Worm (Caenorhabditis elegans): ENCODE data around the gene smf-1.

The smf-1 gene

DNA sequence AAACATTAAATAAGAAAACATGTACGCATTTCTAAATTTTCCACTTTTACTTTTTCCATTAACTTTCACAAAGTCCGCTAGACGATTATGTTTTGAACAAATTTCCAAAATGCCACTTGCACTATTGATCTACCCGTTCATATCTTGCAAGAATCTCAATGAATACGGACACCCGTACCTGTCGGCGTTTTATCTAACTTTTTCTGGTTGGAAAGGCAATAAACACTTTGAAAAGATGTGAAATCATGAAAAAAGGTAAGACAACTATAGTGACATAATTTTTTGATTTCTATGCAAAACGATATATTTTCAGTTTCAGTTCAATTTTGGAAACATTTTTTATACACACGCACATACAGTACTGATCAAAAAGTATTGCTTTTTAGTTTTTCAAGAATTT lies 51.1 kb downstream of the smf-1 start:
- TF ChIP-seq hmg-4 (GFP tag; optimal IDR thresholded peaks at IDR 0.05) = no peak
- no peak for TF ChIP-seq ets-7 (tag; optimal IDR thresholded peaks at IDR 0.05)
- no peak for TF ChIP-seq aly-1 (tag; optimal IDR thresholded peaks at IDR 0.05)
- no peak for TF ChIP-seq B0310.2 (tag; optimal IDR thresholded peaks at IDR 0.05)
- TF ChIP-seq F13C5.2 (tag; optimal IDR thresholded peaks at IDR 0.05) = no peak
- TF ChIP-seq flt-1 (GFP tag; IDR thresholded peaks at IDR 0.05) = no peak
- no peak for TF ChIP-seq tbx-37 (GFP tag; conservative IDR thresholded peaks at IDR 0.05)
- no peak for TF ChIP-seq tra-4 (tag; optimal IDR thresholded peaks at IDR 0.05)
- no peak for TF ChIP-seq ceh-13 (GFP tag; optimal IDR thresholded peaks at IDR 0.05)
- TF ChIP-seq hmbx-1 (tag; optimal IDR thresholded peaks at IDR 0.05) = no peak
- TF ChIP-seq pes-1 (GFP tag; IDR thresholded peaks at IDR 0.05) = no peak
- TF ChIP-seq hnd-1 (tag; optimal IDR thresholded peaks at IDR 0.05) = no peak
- TF ChIP-seq tbx-11 (GFP tag; IDR thresholded peaks at IDR 0.05) = no peak
- TF ChIP-seq sea-1 (GFP tag; conservative IDR thresholded peaks at IDR 0.05) = no peak
- TF ChIP-seq ama-1 (optimal IDR thresholded peaks at IDR 0.05) = no peak
- TF ChIP-seq scrt-1 (GFP tag; IDR thresholded peaks at IDR 0.05) = no peak
- TF ChIP-seq ceh-36 (tag; optimal IDR thresholded peaks at IDR 0.05) = no peak

Measured in whole organism, early embryonic.